Worm (Caenorhabditis elegans): ENCODE data around the gene srw-31.
A peak's percentile ranks its signal among the peaks of the same experiment; 100 is the strongest.

The srw-31 gene

ce11 chrV:17520735-17521134 is 14.3 kb downstream of the srw-31 start, which contains the start of gene fbxa-136:
TSS of gene fbxa-136 (plus strand) at chrV:17521035.
- TF ChIP-seq ztf-4 (tag; optimal IDR thresholded peaks at IDR 0.05) = no peak
- peak; percentile 29 for TF ChIP-seq elt-2 (tag; optimal IDR thresholded peaks at IDR 0.05)
- TF ChIP-seq nfya-1 (tag; optimal IDR thresholded peaks at IDR 0.05; ENCODE audit: insufficient read depth) = no peak
- no peak for TF ChIP-seq ZK546.5 (tag; optimal IDR thresholded peaks at IDR 0.05)
- TF ChIP-seq pqm-1 (tag; optimal IDR thresholded peaks at IDR 0.05) = peak; percentile 69
- no peak for TF ChIP-seq mml-1 (tag; optimal IDR thresholded peaks at IDR 0.05)
- TF ChIP-seq unc-39 (tag; optimal IDR thresholded peaks at IDR 0.05) = no peak

DNA sequence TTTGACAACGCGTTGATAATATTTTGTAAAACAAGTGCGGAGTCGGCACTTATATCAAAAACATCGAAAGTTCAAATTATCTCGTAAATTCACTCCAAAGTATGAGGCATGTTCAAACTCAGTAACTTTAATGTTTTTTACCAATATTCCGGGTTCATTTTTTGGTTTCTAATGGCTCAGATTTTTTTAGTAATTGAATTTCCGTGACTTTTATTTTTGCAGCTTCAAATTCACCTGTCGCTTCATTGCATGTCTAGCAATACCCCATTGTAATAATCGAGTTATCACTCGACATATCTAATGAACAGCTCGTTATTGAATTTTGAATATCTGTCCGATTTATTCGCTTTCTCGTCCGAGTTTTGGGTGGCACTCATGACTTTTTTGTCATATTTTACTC is 21.3 kb downstream of the srw-31 start, which contains the start of gene srz-90:
Gene srz-90 (plus strand): TSS at position 301 of the 400 bp plus-strand sequence.
- no peak for TF ChIP-seq sea-2 (GFP tag; optimal IDR thresholded peaks at IDR 0.05)
- no peak for TF ChIP-seq lin-15B (tag; optimal IDR thresholded peaks at IDR 0.05)
- TF ChIP-seq nhr-76 (tag; optimal IDR thresholded peaks at IDR 0.05) = no peak
- no peak for TF ChIP-seq pqm-1 (tag; optimal IDR thresholded peaks at IDR 0.05)
- TF ChIP-seq aly-2 (tag; optimal IDR thresholded peaks at IDR 0.05) = no peak
- no peak for TF ChIP-seq elt-2 (tag; optimal IDR thresholded peaks at IDR 0.05)
- no peak for TF ChIP-seq fos-1 (tag; optimal IDR thresholded peaks at IDR 0.05)
- TF ChIP-seq ceh-9 (tag; optimal IDR thresholded peaks at IDR 0.05) = no peak
- no peak for TF ChIP-seq lin-39 (tag; optimal IDR thresholded peaks at IDR 0.05)
- no peak for TF ChIP-seq ceh-82 (tag; optimal IDR thresholded peaks at IDR 0.05)

DNA sequence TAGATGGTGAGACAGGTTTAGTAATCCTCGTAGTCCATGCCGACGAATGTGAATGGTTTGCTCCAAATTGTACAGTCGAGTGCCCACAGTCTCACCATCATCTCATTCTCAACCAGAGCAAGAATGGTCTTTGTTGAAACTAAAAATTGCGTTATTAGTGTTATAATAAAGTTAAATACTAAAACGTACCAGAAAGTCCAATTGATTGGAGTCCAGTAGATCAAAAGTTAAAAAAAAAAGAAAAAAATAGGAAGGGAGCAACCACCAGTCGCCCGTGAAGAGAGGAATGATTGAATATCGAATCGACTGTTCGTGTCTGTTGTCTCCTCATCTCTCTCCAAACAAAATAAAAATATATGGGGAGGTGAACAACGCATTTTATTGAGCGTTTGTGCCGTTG is 24.1 kb downstream of the srw-31 start, which contains the start of gene C18D4.12:
Gene C18D4.12 (minus strand): TSS at position 101 of the 400 bp plus-strand sequence.
- TF ChIP-seq nhr-43 (tag; optimal IDR thresholded peaks at IDR 0.05; ENCODE audit: poor library complexity, severe bottlenecking) (no peak), zag-1 (tag; optimal IDR thresholded peaks at IDR 0.05) (no peak), elt-1 (tag; optimal IDR thresholded peaks at IDR 0.05) (no peak), pha-4 (tag; optimal IDR thresholded peaks at IDR 0.05) (no peak), lin-39 (tag; optimal IDR thresholded peaks at IDR 0.05) (no peak), nhr-23 (tag; optimal IDR thresholded peaks at IDR 0.05) (no peak), tbx-2 (tag; optimal IDR thresholded peaks at IDR 0.05) (no peak)

- TF ChIP-seq mml-1 (tag; optimal IDR thresholded peaks at IDR 0.05) (no peak), nhr-76 (tag; optimal IDR thresholded peaks at IDR 0.05) (no peak), skn-1 (tag; optimal IDR thresholded peaks at IDR 0.05) (no peak), aly-2 (tag; optimal IDR thresholded peaks at IDR 0.05) (no peak), nhr-11 (tag; optimal IDR thresholded peaks at IDR 0.05) (no peak)
These were observed 25.0 kb downstream of the srw-31 start, which contains the start of gene C18D4.4 for ce11 chrV:17531410-17531809. TSS of gene C18D4.4 (minus strand) at chrV:17531510.

- TF ChIP-seq aly-2 (tag; optimal IDR thresholded peaks at IDR 0.05) (no peak), ceh-82 (tag; optimal IDR thresholded peaks at IDR 0.05) (no peak), nhr-43 (tag; optimal IDR thresholded peaks at IDR 0.05; ENCODE audit: poor library complexity, severe bottlenecking) (no peak), fkh-2 (tag; optimal IDR thresholded peaks at IDR 0.05) (no peak), elt-3 (tag; optimal IDR thresholded peaks at IDR 0.05) (no peak), daf-12 (tag; optimal IDR thresholded peaks at IDR 0.05) (no peak), mdl-1 (tag; optimal IDR thresholded peaks at IDR 0.05) (no peak), nhr-237 (tag; optimal IDR thresholded peaks at IDR 0.05) (no peak), zag-1 (tag; optimal IDR thresholded peaks at IDR 0.05) (no peak), elt-2 (tag; optimal IDR thresholded peaks at IDR 0.05) (no peak), ceh-28 (tag; optimal IDR thresholded peaks at IDR 0.05) (no peak), nhr-67 (tag; optimal IDR thresholded peaks at IDR 0.05) (no peak), lin-15B (tag; optimal IDR thresholded peaks at IDR 0.05) (no peak), jun-1 (tag; optimal IDR thresholded peaks at IDR 0.05) (no peak), unc-62 (GFP tag; optimal IDR thresholded peaks at IDR 0.05) (no peak), nhr-76 (tag; optimal IDR thresholded peaks at IDR 0.05) (no peak), eor-1 (tag; optimal IDR thresholded peaks at IDR 0.05) (no peak), unc-39 (tag; optimal IDR thresholded peaks at IDR 0.05) (no peak)
These were observed 26.3 kb downstream of the srw-31 start, which contains the start of gene C18D4.3 for ce11 chrV:17532686-17533085. TSS of gene C18D4.3 (minus strand) at chrV:17532786.

Measured in whole organism, L3 larva.